Worm (Caenorhabditis elegans) whole organism, L4/young adult: ENCODE results near the gene str-165.

Source experiments
- W03F9.2 ChIP-seq: fragments of 150-350 bp; optimal IDR thresholded peaks from 2 replicates; lab custom pipeline; 2014; ENCODE audit warnings: missing biosample characterization, missing genetic modification characterization
- dao-5 ChIP-seq: sonication (generic microtip); optimal IDR thresholded peaks from 2 replicates; lab custom pipeline; 2016; ENCODE audit warnings: missing genotype, missing genetic modification characterization, moderate library complexity, missing compliant biosample characterization
- him-1 ChIP-seq: sonication (generic microtip); optimal IDR thresholded peaks from 2 replicates; lab custom pipeline; 2016; ENCODE audit warnings: missing genotype, missing genetic modification reagents, missing genetic modification characterization, missing compliant biosample characterization

DNA sequence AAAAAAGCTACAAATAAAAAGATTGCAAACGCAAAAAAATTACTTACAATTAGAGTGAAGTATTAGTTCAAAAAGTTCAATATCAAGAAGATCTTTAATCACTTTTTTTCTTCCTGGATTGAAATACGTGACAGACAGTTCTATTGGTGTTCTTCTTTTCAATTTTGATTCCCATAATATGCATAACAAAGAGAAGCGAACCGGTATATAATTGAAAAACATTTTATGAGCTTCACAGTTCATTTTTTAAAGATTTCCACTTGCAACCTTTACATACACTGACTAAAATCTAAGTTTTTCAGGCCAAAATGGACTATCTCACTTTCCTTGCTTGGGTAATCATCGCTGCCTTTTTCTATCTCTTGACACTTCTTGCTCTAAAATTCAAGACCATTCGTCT lies 45.6 kb downstream of the str-165 start, which contains the start of gene T22G5.1:
- TF ChIP-seq him-1 (tag; lab: Kevin White, UChicago) (no peak), W03F9.2 (tag; lab: Kevin White, UChicago) (no peak), dao-5 (tag; lab: Kevin White, UChicago) (no peak)
